Worm (Caenorhabditis elegans) whole organism, midembryonic: ENCODE data around the gene F41G3.21.

Experiments
- cog-1 ChIP-seq: sonication (generic microtip); optimal IDR thresholded peaks from 2 replicates; lab custom pipeline; 2016; ENCODE audit warnings: missing genetic modification characterization, missing compliant biosample characterization
- flt-1 ChIP-seq: fragments of 200-800 bp; sonication (Bioruptor generic); IDR thresholded peaks from 2 replicates; pipeline ENCODE4 v1.3.6; 2022; ENCODE audit warnings: missing genetic modification characterization, missing compliant biosample characterization
- tab-1 ChIP-seq: fragments of 200-800 bp; sonication (Bioruptor generic); IDR thresholded peaks from 2 replicates; pipeline ENCODE4 v1.3.6; 2022; ENCODE audit warnings: missing genetic modification characterization, missing compliant biosample characterization

ce11 chrII:6729331-6729730 is 23.4 kb downstream of the F41G3.21 start, which contains the start of gene T14B4.8:
- TF ChIP-seq flt-1, result no peak
- TF ChIP-seq cog-1 (tag; lab: Kevin White, UChicago), result no peak
- TF ChIP-seq tab-1, result no peak
